Worm (Caenorhabditis elegans) whole organism, dauer: ENCODE results near the gene col-162.

Source experiments
- unc-62 ChIP-seq: sonication (generic microtip); optimal IDR thresholded peaks from 2 replicates; lab custom pipeline; 2017; ENCODE audit warnings: missing biosample characterization, missing genetic modification reagents, missing genetic modification characterization

The col-162 gene

DNA sequence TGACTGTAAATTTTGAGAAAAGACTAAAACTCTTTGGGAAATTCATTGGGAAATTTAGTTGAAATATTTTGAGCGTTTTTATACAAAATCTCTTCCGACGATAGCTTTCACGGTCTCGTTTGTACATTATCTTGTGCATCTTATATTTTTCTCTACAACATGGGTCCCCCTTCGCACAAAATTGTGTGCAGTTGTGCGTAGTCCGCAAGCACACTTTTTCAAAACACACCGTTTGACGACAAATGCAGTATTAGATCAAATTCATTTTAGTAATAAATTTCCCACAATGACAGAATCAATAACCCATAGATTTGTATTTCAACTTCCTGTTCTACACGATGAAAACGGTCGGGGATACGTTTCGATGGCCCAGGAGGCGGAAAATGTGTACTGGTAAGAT lies 16.1 kb downstream of the col-162 start, which contains the start of gene F25H9.2:
TSS of gene F25H9.2 (plus strand) at position 226 of the 400 bp plus-strand sequence.
- no peak for TF ChIP-seq unc-62 (GFP tag; lab: Kevin White, UChicago)

DNA sequence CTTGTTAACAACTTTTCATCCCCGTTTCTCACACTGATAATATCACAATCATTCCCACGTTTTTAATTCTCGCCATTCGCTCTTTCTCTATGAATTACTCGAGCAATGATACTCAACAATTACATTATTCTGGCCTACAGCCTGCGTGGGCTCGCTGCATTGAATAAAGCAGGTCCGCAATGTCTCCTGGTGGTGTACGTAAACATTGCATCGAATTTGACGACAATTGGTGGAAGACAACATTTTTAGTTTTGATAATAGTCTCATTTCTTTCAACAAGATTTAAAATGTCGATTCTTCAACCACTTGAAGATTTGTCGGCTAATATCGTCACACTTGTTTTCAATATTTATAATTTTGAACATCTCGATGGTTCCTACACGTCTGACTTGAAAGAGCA lies 17.6 kb downstream of the col-162 start, which contains the start of gene bath-39:
TSS of gene bath-39 (plus strand) at position 137 of the 400 bp plus-strand sequence.
- TF ChIP-seq unc-62 (GFP tag; lab: Kevin White, UChicago) = no peak

DNA sequence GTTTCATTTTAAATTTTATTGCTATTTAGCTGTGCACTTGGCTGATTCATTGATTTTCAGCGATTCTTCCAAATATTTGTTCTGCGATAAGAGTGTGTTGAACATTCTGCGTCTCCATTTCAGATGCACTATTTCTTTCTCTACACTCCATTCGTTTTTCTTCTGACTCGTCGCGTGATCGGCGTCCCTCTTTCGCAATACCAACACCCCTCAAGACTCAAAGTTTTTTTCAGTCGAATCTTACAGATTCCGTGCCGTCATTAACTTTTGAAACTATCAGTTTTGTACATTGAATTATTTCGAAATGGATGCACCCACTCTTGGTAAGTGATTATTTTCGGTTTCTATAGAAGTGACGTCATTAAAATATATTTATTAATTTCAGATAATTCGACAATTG lies 21.2 kb downstream of the col-162 start, which contains the start of gene frm-10:
TSS of gene frm-10 (plus strand) at position 234 of the 400 bp plus-strand sequence.
- no peak for TF ChIP-seq unc-62 (GFP tag; lab: Kevin White, UChicago)

DNA sequence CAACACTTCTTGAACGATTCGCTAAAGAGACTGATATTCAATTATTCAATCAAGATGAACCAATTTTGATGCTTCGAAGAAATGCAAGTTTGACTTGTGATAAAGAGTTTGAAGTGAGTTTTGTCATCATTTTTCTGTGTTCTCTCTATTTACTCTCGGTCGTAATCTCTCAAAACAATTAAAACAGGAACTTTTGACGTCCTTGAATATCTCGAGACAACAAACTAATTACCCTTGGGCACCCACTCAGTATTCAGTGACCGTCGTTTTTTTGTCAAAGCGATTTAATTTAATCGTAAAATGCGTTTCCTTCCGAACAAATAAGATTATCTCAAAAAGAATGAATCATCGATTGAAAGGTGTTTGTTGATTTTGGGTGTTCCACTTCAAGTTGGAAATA lies 22.4 kb downstream of the col-162 start:
- no peak for TF ChIP-seq unc-62 (GFP tag; lab: Kevin White, UChicago)

DNA sequence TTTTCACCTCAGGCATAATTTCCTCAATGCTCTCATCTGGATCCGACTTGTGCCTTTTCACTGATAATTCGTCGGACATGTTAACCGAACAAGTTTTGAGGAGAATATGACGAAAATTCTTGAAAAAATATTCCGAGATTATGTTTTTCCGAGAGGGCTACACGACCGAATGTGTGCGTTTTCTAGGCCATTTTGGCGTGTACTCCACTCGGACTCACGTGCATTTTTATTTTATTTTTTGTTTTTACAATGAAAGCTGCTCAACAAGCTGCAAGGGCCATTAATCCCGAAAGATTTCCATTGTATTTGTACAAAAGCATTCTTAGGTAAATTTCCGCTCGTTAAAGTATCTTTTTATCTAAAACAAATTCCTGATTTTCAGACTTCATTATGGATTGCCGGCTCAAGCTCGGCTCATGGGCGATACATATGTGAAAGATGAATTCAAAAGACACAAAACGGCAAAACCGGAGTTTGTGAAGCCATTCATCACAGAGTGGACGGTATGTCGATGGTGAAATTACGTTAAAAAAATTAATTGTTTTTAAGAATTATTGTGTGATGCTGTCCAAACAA lies 26.5 kb downstream of the col-162 start, which contains the start of the genes F25H9.6 and F25H9.7:
TSS of gene F25H9.6 (minus strand) at position 172 of the 576 bp plus-strand sequence.
TSS of gene F25H9.7 (plus strand) at position 187 of the 576 bp plus-strand sequence.
- TF ChIP-seq unc-62 (GFP tag; lab: Kevin White, UChicago) = no peak

DNA sequence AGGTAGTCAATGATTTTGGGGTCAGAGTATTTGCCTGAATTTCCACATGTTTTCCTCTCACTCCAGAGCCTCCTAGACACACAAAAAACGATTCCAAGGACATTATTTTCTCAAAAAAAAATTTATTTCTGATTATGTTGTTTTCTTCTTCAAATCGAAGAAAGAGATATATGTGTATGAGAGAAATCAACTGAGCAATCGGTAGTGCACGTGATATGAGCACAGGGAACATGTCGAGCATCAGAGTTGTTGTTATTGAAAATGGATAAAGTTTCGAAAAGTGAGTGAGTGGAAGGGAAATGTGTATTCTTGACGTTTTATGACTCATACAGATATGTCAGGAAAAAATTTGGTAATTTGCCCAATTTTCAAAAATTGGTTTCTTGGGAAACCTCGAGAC lies 30.3 kb downstream of the col-162 start:
- TF ChIP-seq unc-62 (GFP tag; lab: Kevin White, UChicago) = no peak

DNA sequence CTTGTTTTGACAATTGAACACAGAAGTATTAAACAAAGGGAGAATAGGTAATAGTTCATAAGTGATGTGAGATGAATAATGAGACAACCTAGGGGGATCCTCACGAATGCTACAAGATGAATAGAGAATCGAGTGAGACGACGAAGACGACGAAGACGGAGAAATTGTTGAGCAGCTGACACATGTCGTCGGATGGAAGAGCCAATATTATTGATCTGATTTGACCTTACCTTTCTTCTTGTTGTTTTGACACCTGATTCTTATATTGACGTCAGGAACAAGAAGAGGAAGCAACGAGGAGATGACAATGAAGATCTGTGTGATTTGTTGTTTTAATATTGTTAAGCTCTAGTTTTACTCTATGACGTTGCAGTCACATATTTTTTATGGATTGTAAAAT lies 31.7 kb downstream of the col-162 start, which contains the start of gene T10G3.1:
TSS of gene T10G3.1 (minus strand) at position 213 of the 400 bp plus-strand sequence.
- TF ChIP-seq unc-62 (GFP tag; lab: Kevin White, UChicago) = no peak

DNA sequence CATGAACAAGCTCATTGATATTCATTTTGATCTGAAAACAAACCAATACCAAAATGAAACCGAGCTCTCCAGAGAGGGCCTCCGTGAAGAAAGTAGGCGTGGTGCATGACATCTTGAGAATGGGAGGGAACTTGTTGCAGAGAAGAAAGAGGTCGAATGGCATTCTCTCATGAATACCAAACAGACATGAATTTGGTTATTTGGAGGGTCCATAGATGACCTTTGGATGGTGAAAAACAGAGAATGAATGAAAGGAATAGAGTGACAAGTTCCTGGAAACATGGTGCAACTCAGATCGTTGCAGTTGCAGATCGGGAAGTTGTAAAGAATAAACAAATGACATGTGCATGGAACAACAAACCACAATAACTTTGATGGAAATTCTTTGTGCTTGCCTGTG lies 34.6 kb downstream of the col-162 start, which contains the start of gene T10G3.8:
TSS of gene T10G3.8 (minus strand) at position 101 of the 400 bp plus-strand sequence.
- TF ChIP-seq unc-62 (GFP tag; lab: Kevin White, UChicago) = no peak

DNA sequence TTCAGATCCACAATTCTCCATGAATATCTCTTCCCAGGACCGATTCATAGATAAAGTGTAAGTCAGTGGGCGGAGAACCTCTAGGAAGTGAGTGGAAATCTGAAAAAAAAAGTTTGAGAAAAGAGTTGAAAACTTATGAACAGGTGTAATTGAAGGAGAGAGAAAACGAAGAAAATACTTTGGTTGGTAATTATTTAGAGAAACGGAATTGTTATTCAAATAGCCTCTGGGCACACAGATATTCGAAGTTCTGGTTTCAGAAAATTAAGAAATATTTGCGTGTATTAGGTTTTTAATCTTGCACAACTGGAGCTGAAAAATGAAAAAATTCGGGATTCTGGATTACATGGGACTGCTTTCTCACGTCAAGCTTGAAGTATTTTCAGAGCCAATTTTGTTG lies 38.0 kb downstream of the col-162 start, which contains the start of gene T10G3.2:
TSS of gene T10G3.2 (minus strand) at position 101 of the 400 bp plus-strand sequence.
- TF ChIP-seq unc-62 (GFP tag; lab: Kevin White, UChicago) = no peak

DNA sequence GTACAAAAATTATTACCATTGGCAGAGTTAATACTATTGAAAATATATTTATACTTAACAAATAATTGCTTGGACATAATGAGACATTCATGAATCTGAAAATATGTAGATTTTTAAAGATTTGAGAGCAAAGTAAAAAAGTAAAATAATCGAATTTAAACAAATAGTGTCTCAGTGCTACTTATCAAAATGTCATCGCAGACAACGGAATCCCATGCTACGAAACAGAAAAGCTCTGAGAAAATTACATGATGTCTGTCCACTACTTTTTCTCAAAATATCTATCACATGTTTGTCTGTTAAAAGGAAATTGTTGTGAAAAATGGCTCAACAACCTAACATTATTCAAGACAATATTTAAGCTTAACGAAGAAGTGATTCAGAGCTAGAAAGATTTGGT lies 42.6 kb downstream of the col-162 start, which contains the start of gene T10G3.4:
TSS of gene T10G3.4 (minus strand) at position 101 of the 400 bp plus-strand sequence.
- no peak for TF ChIP-seq unc-62 (GFP tag; lab: Kevin White, UChicago)

DNA sequence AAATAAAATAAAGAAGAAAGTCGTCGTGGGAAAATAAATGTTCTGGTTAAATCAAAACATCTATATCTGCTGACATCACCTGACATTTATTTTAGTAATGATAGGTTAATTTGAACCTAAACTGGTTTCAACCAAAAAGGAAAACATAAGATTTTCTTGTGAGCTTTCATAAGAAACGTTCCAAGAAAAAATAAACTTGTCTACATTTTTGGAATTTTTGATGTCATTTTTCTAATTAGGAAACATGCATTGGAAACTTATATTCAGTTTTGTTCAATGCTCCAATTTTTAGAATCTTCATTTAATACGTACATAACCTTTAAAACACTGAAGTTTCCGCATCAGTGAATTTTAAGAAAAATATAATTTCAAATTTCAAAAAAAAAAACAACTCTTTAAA lies 44.0 kb downstream of the col-162 start:
- no peak for TF ChIP-seq unc-62 (GFP tag; lab: Kevin White, UChicago)

DNA sequence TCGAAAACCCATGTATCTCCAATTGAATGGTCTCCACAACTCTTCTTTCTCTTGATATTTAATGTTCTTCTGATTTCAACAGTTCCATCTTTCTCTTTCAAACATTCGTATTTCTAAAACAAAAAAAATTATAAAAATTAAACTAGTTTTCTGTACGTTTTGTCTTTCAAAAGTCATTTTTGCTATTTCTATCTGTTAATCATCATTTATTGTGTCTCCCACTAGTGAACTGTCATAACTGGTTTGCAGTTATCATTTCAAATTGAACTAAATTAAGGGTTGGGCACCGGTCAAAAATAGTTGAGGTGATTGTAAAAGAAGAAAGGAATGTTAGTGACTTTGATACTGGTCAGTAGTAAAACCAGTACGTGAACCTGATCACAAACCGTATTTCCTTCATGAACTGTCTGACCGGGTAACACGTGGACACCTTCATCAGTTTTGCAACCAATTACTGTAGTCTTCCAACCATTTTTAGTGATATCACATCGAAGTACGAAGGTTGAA lies 46.6 kb downstream of the col-162 start:
- TF ChIP-seq unc-62 (GFP tag; lab: Kevin White, UChicago) = no peak

DNA sequence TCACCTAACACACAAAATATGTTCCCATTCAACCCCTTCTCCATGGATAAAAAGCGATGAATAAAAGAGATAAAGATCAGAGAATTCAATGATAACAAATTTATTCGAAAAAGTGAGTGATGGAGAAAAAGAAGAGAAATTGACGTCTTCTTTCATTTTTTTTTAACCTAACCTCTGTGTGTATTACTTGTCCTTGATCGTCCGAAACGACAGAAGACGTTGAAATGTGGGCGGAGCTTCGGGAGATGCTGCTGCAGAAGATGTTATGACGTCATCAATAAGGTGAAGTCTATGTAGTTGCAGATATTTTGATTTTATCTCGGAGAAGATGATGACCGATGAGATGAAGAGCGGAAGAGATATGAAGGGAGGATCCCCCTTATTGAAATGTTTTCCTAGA lies 48.1 kb downstream of the col-162 start, which contains the start of gene T10G3.3:
TSS of gene T10G3.3 (minus strand) at position 370 of the 400 bp plus-strand sequence.
- no peak for TF ChIP-seq unc-62 (GFP tag; lab: Kevin White, UChicago)
